Worm (Caenorhabditis elegans): ENCODE results near the gene sdz-18.

DNA sequence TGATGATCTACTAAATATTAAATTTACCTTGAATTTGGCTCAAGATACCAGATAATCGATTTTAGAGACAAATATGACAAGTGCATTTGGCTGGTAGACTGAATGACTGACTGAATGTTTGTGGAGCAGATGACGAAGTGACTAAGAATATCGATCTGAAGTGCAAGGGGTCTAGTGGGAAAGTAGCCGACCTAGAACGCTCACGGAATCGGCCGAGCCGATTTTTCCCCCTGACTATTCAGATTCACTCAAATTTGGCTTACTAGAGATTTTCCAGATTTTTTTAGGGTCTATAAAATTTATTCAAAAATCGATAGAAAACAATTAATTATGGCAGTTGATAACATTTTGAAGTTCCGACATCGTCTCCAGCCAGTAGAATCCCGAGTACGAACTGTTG is 11.8 kb downstream of the sdz-18 start, which contains the start of gene fbxc-26:
- TF ChIP-seq ZK546.5 (tag; optimal IDR thresholded peaks at IDR 0.05) (no peak), unc-39 (tag; optimal IDR thresholded peaks at IDR 0.05) (no peak)
